Fruit fly (Drosophila melanogaster) whole organism, embryonic: Measurements from ENCODE around the gene CG2574.
A peak's percentile ranks its signal among the peaks of the same experiment; 100 is the strongest.

Experiments used
- Bgb ChIP-seq: fragments of 200-800 bp; sonication (Bioruptor generic); IDR thresholded peaks from 2 replicates; pipeline ENCODE4 v1.3.6; 2022; ENCODE audit warnings: missing biosample characterization, missing genetic modification characterization; ENCODE audit not compliant: partially characterized antibody
- BtbVII ChIP-seq: fragments of 200-800 bp; sonication (Bioruptor generic); optimal IDR thresholded peaks from 3 replicates; lab custom pipeline; 2017; ENCODE audit warnings: missing biosample characterization, mild to moderate bottlenecking, missing genetic modification characterization
- C15 ChIP-seq: fragments of 200-800 bp; sonication (Bioruptor generic); IDR thresholded peaks from 3 replicates; pipeline ENCODE4 v1.3.6; 2022; ENCODE audit warnings: missing biosample characterization, missing genetic modification characterization
- CG10462 ChIP-seq: fragments of 200-800 bp; sonication (Bioruptor generic); optimal IDR thresholded peaks from 2 replicates; lab custom pipeline; 2016; ENCODE audit warnings: missing biosample characterization, missing genetic modification characterization
- CG10979 ChIP-seq: fragments of 200-800 bp; sonication (Bioruptor generic); optimal IDR thresholded peaks from 2 replicates; lab custom pipeline; 2018; ENCODE audit warnings: missing biosample characterization, mild to moderate bottlenecking, missing genetic modification characterization, moderate library complexity
- CG11093 ChIP-seq: fragments of 200-800 bp; sonication (Bioruptor generic); IDR thresholded peaks from 3 replicates; pipeline ENCODE4 v1.3.6; 2022; ENCODE audit warnings: missing biosample characterization, missing genetic modification characterization
- CG11398 ChIP-seq: fragments of 200-800 bp; sonication (Bioruptor generic); optimal IDR thresholded peaks from 2 replicates; lab custom pipeline; 2016; ENCODE audit warnings: missing biosample characterization, missing genetic modification characterization
- CG11504 ChIP-seq: fragments of 200-800 bp; sonication (Bioruptor generic); optimal IDR thresholded peaks from 3 replicates; lab custom pipeline; 2019; ENCODE audit warnings: missing biosample characterization, mild to moderate bottlenecking, missing genetic modification characterization, moderate library complexity
- CG13424 ChIP-seq: fragments of 200-800 bp; sonication (Bioruptor generic); optimal IDR thresholded peaks from 2 replicates; lab custom pipeline; 2019; ENCODE audit warnings: missing biosample characterization, mild to moderate bottlenecking, missing genetic modification characterization, moderate library complexity
- CG15696 ChIP-seq: fragments of 200-800 bp; sonication (Bioruptor generic); optimal IDR thresholded peaks from 2 replicates; lab custom pipeline; 2019; ENCODE audit warnings: missing biosample characterization, mild to moderate bottlenecking, missing genetic modification characterization, moderate library complexity
- CG17328 ChIP-seq: fragments of 200-800 bp; sonication (Bioruptor generic); IDR thresholded peaks from 2 replicates; pipeline ENCODE4 v1.3.6; 2022; ENCODE audit warnings: missing biosample characterization, missing genetic modification characterization
- CG17359 ChIP-seq: fragments of 200-800 bp; sonication (Bioruptor generic); optimal IDR thresholded peaks from 3 replicates; lab custom pipeline; 2018; ENCODE audit warnings: missing biosample characterization, mild to moderate bottlenecking, missing genetic modification characterization, moderate library complexity
- CG2678 ChIP-seq: fragments of 200-800 bp; sonication (Bioruptor generic); optimal IDR thresholded peaks from 3 replicates; lab custom pipeline; 2019; ENCODE audit warnings: missing biosample characterization, mild to moderate bottlenecking, missing genetic modification characterization, moderate library complexity
- CG3163 ChIP-seq: fragments of 200-800 bp; sonication (Bioruptor generic); optimal IDR thresholded peaks from 3 replicates; lab custom pipeline; 2016; ENCODE audit warnings: missing biosample characterization, missing genetic modification characterization
- CG3838 ChIP-seq: fragments of 200-800 bp; sonication (Bioruptor generic); optimal IDR thresholded peaks from 3 replicates; lab custom pipeline; 2016; ENCODE audit warnings: missing biosample characterization, missing genetic modification characterization
- CG3847 ChIP-seq: fragments of 200-800 bp; sonication (Bioruptor generic); IDR thresholded peaks from 2 replicates; pipeline ENCODE4 v1.3.6; 2022; ENCODE audit warnings: missing biosample characterization, missing genetic modification characterization
- CG4360 ChIP-seq: fragments of 200-800 bp; sonication (Bioruptor generic); IDR thresholded peaks from 2 replicates; pipeline ENCODE4 v1.3.6; 2022; ENCODE audit warnings: missing biosample characterization, missing genetic modification characterization
- CG43689 ChIP-seq: fragments of 200-800 bp; sonication (Bioruptor generic); IDR thresholded peaks from 2 replicates; pipeline ENCODE4 v1.3.6; 2022; ENCODE audit warnings: missing biosample characterization, missing genetic modification characterization
- CG4617 ChIP-seq: fragments of 200-800 bp; sonication (Bioruptor generic); optimal IDR thresholded peaks from 3 replicates; lab custom pipeline; 2016; ENCODE audit warnings: missing biosample characterization, missing genetic modification characterization, borderline replicate concordance
- CG7786 ChIP-seq: fragments of 200-800 bp; sonication (Bioruptor generic); optimal IDR thresholded peaks from 2 replicates; lab custom pipeline; 2016; ENCODE audit warnings: missing biosample characterization, missing genetic modification characterization
- CG8281 ChIP-seq: fragments of 200-800 bp; sonication (Bioruptor generic); optimal IDR thresholded peaks from 2 replicates; lab custom pipeline; 2018; ENCODE audit warnings: missing biosample characterization, mild to moderate bottlenecking, missing genetic modification characterization, moderate library complexity
- CG8924 ChIP-seq: fragments of 200-800 bp; optimal IDR thresholded peaks from 3 replicates; lab custom pipeline; 2019; ENCODE audit warnings: missing biosample characterization, mild to moderate bottlenecking, missing genetic modification characterization, moderate library complexity
- CTCF ChIP-seq: fragments of 200-800 bp; sonication (Bioruptor generic); optimal IDR thresholded peaks from 2 replicates; lab custom pipeline; 2017; ENCODE audit warnings: missing biosample characterization, mild to moderate bottlenecking, missing genetic modification characterization, moderate library complexity
- Dad ChIP-seq: fragments of 200-800 bp; sonication (Bioruptor generic); optimal IDR thresholded peaks from 3 replicates; lab custom pipeline; 2016; ENCODE audit warnings: missing biosample characterization, missing genetic modification characterization
- Deaf1 ChIP-seq: fragments of 200-800 bp; optimal IDR thresholded peaks from 3 replicates; lab custom pipeline; 2019; ENCODE audit warnings: missing biosample characterization, mild to moderate bottlenecking, missing genetic modification characterization, moderate library complexity
- Dfd ChIP-seq, 2 experiments: fragments of >200 bp; optimal IDR thresholded peaks; 2 replicates each; lab custom pipeline; 2017; ENCODE audit warnings: missing biosample characterization in 2 of 2, missing genetic modification characterization in 2 of 2
- Dip3 ChIP-seq: fragments of 200-800 bp; sonication (Bioruptor generic); optimal IDR thresholded peaks from 3 replicates; lab custom pipeline; 2016; ENCODE audit warnings: missing biosample characterization, missing genetic modification characterization
- Dref ChIP-seq: fragments of 200-800 bp; sonication (Bioruptor generic); IDR thresholded peaks from 2 replicates; pipeline ENCODE4 v1.3.6; 2022; ENCODE audit warnings: missing biosample characterization, missing genetic modification characterization
- Ets65A ChIP-seq: fragments of 200-800 bp; sonication (Bioruptor generic); peaks from one replicate; lab custom pipeline; 2016; ENCODE audit warnings: missing biosample characterization, missing genetic modification characterization
- Hr51 ChIP-seq, 2 experiments: fragments of 200-800 bp; sonication (Bioruptor generic); optimal IDR thresholded peaks; 2 replicates in 1 of 2; 3 replicates in 1 of 2; lab custom pipeline; 2016 to 2018; ENCODE audit warnings: missing biosample characterization in 2 of 2, missing genetic modification characterization in 2 of 2, mild to moderate bottlenecking in 1 of 2, moderate library complexity in 1 of 2
- Nf-YA ChIP-seq: fragments of 200-800 bp; sonication (Bioruptor generic); IDR thresholded peaks from 2 replicates; pipeline ENCODE4 v1.3.6; 2022; ENCODE audit warnings: missing biosample characterization, missing genetic modification characterization
- Sin3A ChIP-seq: fragments of >200 bp; optimal IDR thresholded peaks from 2 replicates; lab custom pipeline; 2018
- Six4 ChIP-seq: fragments of 200-800 bp; sonication (Bioruptor generic); optimal IDR thresholded peaks from 2 replicates; lab custom pipeline; 2016; ENCODE audit warnings: missing biosample characterization, missing genetic modification characterization
- Sry-δ ChIP-seq: fragments of 200-800 bp; sonication (Bioruptor generic); optimal IDR thresholded peaks from 2 replicates; lab custom pipeline; 2016; ENCODE audit warnings: missing biosample characterization, missing genetic modification characterization
- TFAM ChIP-seq: fragments of 200-800 bp; sonication (Bioruptor generic); optimal IDR thresholded peaks from 2 replicates; lab custom pipeline; 2017; ENCODE audit warnings: missing biosample characterization, missing genetic modification characterization, inconsistent platforms
- abd-A ChIP-seq: fragments of 200-800 bp; sonication (Bioruptor generic); optimal IDR thresholded peaks from 3 replicates; lab custom pipeline; 2019; ENCODE audit warnings: missing biosample characterization, mild to moderate bottlenecking, missing genetic modification characterization, moderate library complexity
- cad ChIP-seq: fragments of >200 bp; optimal IDR thresholded peaks from 2 replicates; lab custom pipeline; 2017; ENCODE audit warnings: missing biosample characterization, missing genetic modification characterization
- disco-r ChIP-seq: fragments of 200-800 bp; sonication (Bioruptor generic); optimal IDR thresholded peaks from 2 replicates; lab custom pipeline; 2016; ENCODE audit warnings: missing biosample characterization, missing genetic modification characterization
- dm ChIP-seq: fragments of 200-800 bp; sonication (Bioruptor generic); optimal IDR thresholded peaks from 3 replicates; lab custom pipeline; 2016; ENCODE audit warnings: missing biosample characterization, missing genetic modification characterization
- dmrt99B ChIP-seq: fragments of 200-800 bp; sonication (Bioruptor generic); optimal IDR thresholded peaks from 2 replicates; lab custom pipeline; 2018; ENCODE audit warnings: missing biosample characterization, mild to moderate bottlenecking, missing genetic modification characterization, moderate library complexity
- en ChIP-seq: fragments of 200-800 bp; sonication (Bioruptor generic); optimal IDR thresholded peaks from 2 replicates; lab custom pipeline; 2016; ENCODE audit warnings: missing biosample characterization, missing genetic modification characterization
- gsb ChIP-seq: fragments of 200-800 bp; sonication (Bioruptor generic); IDR thresholded peaks from 2 replicates; pipeline ENCODE4 v1.3.6; 2022; ENCODE audit warnings: missing biosample characterization, missing genetic modification characterization
- mam ChIP-seq: fragments of 200-800 bp; sonication (Bioruptor generic); optimal IDR thresholded peaks from 3 replicates; lab custom pipeline; 2016; ENCODE audit warnings: missing biosample characterization, missing genetic modification characterization
- nau ChIP-seq: fragments of 200-800 bp; sonication (Bioruptor generic); optimal IDR thresholded peaks from 3 replicates; lab custom pipeline; 2017; ENCODE audit warnings: missing biosample characterization, mild to moderate bottlenecking, missing genetic modification characterization, missing genetic modification reagents
- nmo ChIP-seq: fragments of 200-800 bp; sonication (Bioruptor generic); optimal IDR thresholded peaks from 2 replicates; lab custom pipeline; 2018; ENCODE audit warnings: missing biosample characterization, mild to moderate bottlenecking, missing genetic modification characterization, moderate library complexity
- nom ChIP-seq: fragments of 200-800 bp; sonication (Bioruptor generic); optimal IDR thresholded peaks from 2 replicates; lab custom pipeline; 2017; ENCODE audit warnings: missing biosample characterization, missing genetic modification characterization, mild to moderate bottlenecking, moderate library complexity, missing genetic modification reagents
- otp ChIP-seq: fragments of 200-800 bp; sonication (Bioruptor generic); IDR thresholded peaks from 3 replicates; pipeline ENCODE4, ENCODE4 v1.3.6; 2022; ENCODE audit warnings: missing biosample characterization, missing genetic modification characterization
- ranshi ChIP-seq: fragments of 200-800 bp; sonication (Bioruptor generic); IDR thresholded peaks from 2 replicates; pipeline ENCODE4 v1.3.6; 2022; ENCODE audit warnings: missing biosample characterization, missing genetic modification characterization
- run ChIP-seq: fragments of 200-800 bp; sonication (Bioruptor generic); optimal IDR thresholded peaks from 3 replicates; lab custom pipeline; 2018; ENCODE audit warnings: missing biosample characterization, mild to moderate bottlenecking, missing genetic modification characterization
- so ChIP-seq: fragments of 200-800 bp; sonication (Bioruptor generic); IDR thresholded peaks from 3 replicates; pipeline ENCODE4 v1.3.6; 2022; ENCODE audit warnings: missing biosample characterization, missing genetic modification characterization
- sug ChIP-seq: fragments of 200-800 bp; optimal IDR thresholded peaks from 2 replicates; lab custom pipeline; 2019; ENCODE audit warnings: missing biosample characterization, mild to moderate bottlenecking, missing genetic modification characterization, moderate library complexity
- tna ChIP-seq: fragments of 200-800 bp; sonication (Bioruptor generic); IDR thresholded peaks from 2 replicates; pipeline ENCODE4 v1.3.6; 2022; ENCODE audit warnings: missing biosample characterization, missing genetic modification characterization; ENCODE audit not compliant: partially characterized antibody
- unpg ChIP-seq: fragments of 200-800 bp; sonication (Bioruptor generic); optimal IDR thresholded peaks from 3 replicates; lab custom pipeline; 2018; ENCODE audit warnings: missing biosample characterization, mild to moderate bottlenecking, missing genetic modification characterization, moderate library complexity

Gene CG2574

DNA sequence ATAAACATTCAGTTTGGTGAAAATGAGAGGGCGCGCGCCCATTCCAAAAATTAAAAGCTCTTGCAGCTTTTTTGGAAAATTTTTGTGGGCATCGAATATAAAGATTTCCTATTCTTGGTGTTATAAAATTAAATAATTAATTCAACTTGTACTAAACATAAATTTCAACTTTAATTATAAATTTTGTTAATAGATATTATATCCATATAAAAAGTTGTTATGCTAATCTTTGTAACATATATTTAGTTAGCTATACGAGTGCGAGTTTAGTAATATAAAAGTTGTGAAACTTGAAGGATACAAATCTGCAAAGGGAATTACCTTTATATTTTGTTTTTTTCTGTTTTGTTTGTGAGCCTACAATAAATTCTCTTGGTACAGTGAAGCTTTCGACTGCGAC is 22.8 kb downstream of the CG2574 start (continued):
- TF ChIP-seq C15 (GFP tag; lab: Robert Waterston, UW) (no peak), CG8281 (tag; lab: Kevin White, UChicago) (no peak), Dfd (GFP tag; optimal IDR thresholded peaks at IDR 0.05; lab: Kevin White, UChicago) (no peak), en (GFP tag; lab: Kevin White, UChicago) (no peak), nmo (GFP tag; lab: Kevin White, UChicago) (peak; percentile 18), cad (GFP tag; lab: Kevin White, UChicago) (no peak), dmrt99B (tag; lab: Kevin White, UChicago) (peak; percentile 44), sug (tag; lab: Kevin White, UChicago) (no peak), Ets65A (GFP tag; lab: Kevin White, UChicago) (no peak), CG43689 (GFP tag; lab: Robert Waterston, UW) (no peak), nom (GFP tag; lab: Kevin White, UChicago) (no peak), tna (GFP tag; lab: Robert Waterston, UW) (no peak), CG10462 (GFP tag; lab: Kevin White, UChicago) (no peak), CG10979 (tag; lab: Kevin White, UChicago) (no peak), Deaf1 (tag; lab: Kevin White, UChicago) (no peak), CG11504 (peak; percentile 50), CG4617 (GFP tag; lab: Kevin White, UChicago) (no peak), CG15696 (tag; lab: Kevin White, UChicago) (no peak), abd-A (tag; lab: Kevin White, UChicago) (no peak), ranshi (no peak), TFAM (no peak), CG17359 (tag; lab: Kevin White, UChicago) (no peak), CG11093 (no peak), CG3163 (no peak), CG3847 (GFP tag; lab: Robert Waterston, UW) (no peak), run (tag; lab: Kevin White, UChicago) (no peak), mam (GFP tag; lab: Kevin White, UChicago) (no peak), otp (no peak), unpg (GFP tag; lab: Kevin White, UChicago) (peak; percentile 26), BtbVII (GFP tag; lab: Kevin White, UChicago) (no peak), CG11398 (GFP tag; lab: Kevin White, UChicago) (no peak), CG2678 (peak; percentile 51), Bgb (GFP tag; lab: Robert Waterston, UW) (no peak), dm (GFP tag; lab: Kevin White, UChicago) (no peak), Sin3A (lab: Kevin White, UChicago) (no peak), Six4 (GFP tag; lab: Kevin White, UChicago) (no peak), CG4360 (GFP tag; lab: Robert Waterston, UW) (no peak), Hr51 (GFP tag; optimal IDR thresholded peaks at IDR 0.05; lab: Kevin White, UChicago) (peak in 1 of 2 experiments; percentile 62), Sry-δ (no peak), CG17328 (GFP tag; lab: Robert Waterston, UW) (no peak), Dip3 (GFP tag; lab: Kevin White, UChicago) (no peak), CG8924 (tag; lab: Kevin White, UChicago) (no peak), CTCF (no peak), Dref (GFP tag; lab: Robert Waterston, UW) (no peak), nau (no peak), CG7786 (GFP tag; lab: Kevin White, UChicago) (no peak), CG13424 (peak; percentile 47), gsb (GFP tag; lab: Robert Waterston, UW) (no peak), disco-r (no peak), so (GFP tag; lab: Robert Waterston, UW) (no peak), CG3838 (no peak), Dad (no peak), Nf-YA (GFP tag; lab: Robert Waterston, UW) (no peak)
